Fruit fly (Drosophila melanogaster) whole organism, embryonic: ENCODE measurements around the gene CG14286.
A peak's percentile ranks its signal among the peaks of the same experiment; 100 is the strongest.

Source experiments
- CG10543 ChIP-seq: fragments of 200-800 bp; sonication (Bioruptor generic); optimal IDR thresholded peaks from 3 replicates; lab custom pipeline; 2017; ENCODE audit warnings: missing biosample characterization, mild to moderate bottlenecking, missing genetic modification characterization, moderate library complexity
- CG11696 ChIP-seq: fragments of 200-800 bp; sonication (Bioruptor generic); IDR thresholded peaks from 2 replicates; pipeline ENCODE4 v1.3.6; 2022; ENCODE audit warnings: missing biosample characterization, missing genetic modification characterization
- CG12219 ChIP-seq: fragments of 200-800 bp; sonication (Bioruptor generic); optimal IDR thresholded peaks from 3 replicates; lab custom pipeline; 2018; ENCODE audit warnings: missing biosample characterization, mild to moderate bottlenecking, missing genetic modification characterization
- CG13287 ChIP-seq: fragments of 200-800 bp; sonication (Bioruptor generic); IDR thresholded peaks from 2 replicates; pipeline ENCODE4 v1.3.6; 2022; ENCODE audit warnings: missing biosample characterization, missing genetic modification characterization; ENCODE audit not compliant: partially characterized antibody
- CG13296 ChIP-seq: fragments of 200-800 bp; sonication (Bioruptor generic); optimal IDR thresholded peaks from 3 replicates; lab custom pipeline; 2018; ENCODE audit warnings: missing biosample characterization, mild to moderate bottlenecking, missing genetic modification characterization
- CG14014 ChIP-seq: fragments of 200-800 bp; sonication (Bioruptor generic); IDR thresholded peaks from 2 replicates; pipeline ENCODE4 v1.3.6; 2022; ENCODE audit warnings: missing biosample characterization, missing genetic modification characterization
- CG15601 ChIP-seq: fragments of 200-800 bp; sonication (Bioruptor generic); optimal IDR thresholded peaks from 3 replicates; lab custom pipeline; 2019; ENCODE audit warnings: missing biosample characterization, mild to moderate bottlenecking, missing genetic modification characterization, moderate library complexity
- CG17912 ChIP-seq: fragments of 200-800 bp; sonication (Bioruptor generic); optimal IDR thresholded peaks from 2 replicates; lab custom pipeline; 2018; ENCODE audit warnings: missing biosample characterization, mild to moderate bottlenecking, missing genetic modification characterization
- CG18599 ChIP-seq: fragments of 200-800 bp; sonication (Bioruptor generic); optimal IDR thresholded peaks from 3 replicates; lab custom pipeline; 2017; ENCODE audit warnings: missing biosample characterization, missing genetic modification characterization, mild to moderate bottlenecking, moderate library complexity, missing genetic modification reagents
- CG18764 ChIP-seq: fragments of 200-800 bp; sonication (Bioruptor generic); optimal IDR thresholded peaks from 3 replicates; lab custom pipeline; 2016; ENCODE audit warnings: missing biosample characterization, missing genetic modification characterization
- CG2875 ChIP-seq: fragments of 200-800 bp; sonication (Bioruptor generic); optimal IDR thresholded peaks from 2 replicates; lab custom pipeline; 2017; ENCODE audit warnings: missing biosample characterization, mild to moderate bottlenecking, missing genetic modification characterization, missing genetic modification reagents
- CG31441 ChIP-seq: fragments of 200-800 bp; sonication (Bioruptor generic); IDR thresholded peaks from 2 replicates; pipeline ENCODE4 v1.3.6; 2022; ENCODE audit warnings: missing biosample characterization, missing genetic modification characterization
- CG4328 ChIP-seq: fragments of 200-800 bp; sonication (Bioruptor generic); optimal IDR thresholded peaks from 3 replicates; lab custom pipeline; 2017; ENCODE audit warnings: missing biosample characterization, missing genetic modification reagents, missing genetic modification characterization
- CG4617 ChIP-seq: fragments of 200-800 bp; sonication (Bioruptor generic); optimal IDR thresholded peaks from 3 replicates; lab custom pipeline; 2016; ENCODE audit warnings: missing biosample characterization, missing genetic modification characterization, borderline replicate concordance
- CG7372 ChIP-seq: fragments of 200-800 bp; sonication (Bioruptor generic); IDR thresholded peaks from 2 replicates; pipeline ENCODE4 v1.3.6; 2022; ENCODE audit warnings: missing biosample characterization, missing genetic modification characterization
- CG7556 ChIP-seq: fragments of 200-800 bp; sonication (Bioruptor generic); optimal IDR thresholded peaks from 2 replicates; lab custom pipeline; 2017; ENCODE audit warnings: missing biosample characterization, mild to moderate bottlenecking, missing genetic modification characterization
- CG7839 ChIP-seq: fragments of 200-800 bp; sonication (Bioruptor generic); optimal IDR thresholded peaks from 3 replicates; lab custom pipeline; 2018; ENCODE audit warnings: missing biosample characterization, mild to moderate bottlenecking, missing genetic modification characterization, moderate library complexity
- CG7987 ChIP-seq: fragments of 200-800 bp; sonication (Bioruptor generic); optimal IDR thresholded peaks from 2 replicates; lab custom pipeline; 2018; ENCODE audit warnings: missing biosample characterization, mild to moderate bottlenecking, missing genetic modification characterization, moderate library complexity
- D ChIP-seq, 2 experiments: fragments of 200-800 bp in 1 of 2; fragments of >200 bp in 1 of 2; sonication (Bioruptor generic) in 1 of 2; optimal IDR thresholded peaks; 2 replicates in 1 of 2; 3 replicates in 1 of 2; lab custom pipeline; 2017; ENCODE audit warnings: mild to moderate bottlenecking in 1 of 2, missing biosample characterization in 1 of 2, missing genetic modification characterization in 1 of 2, missing genetic modification reagents in 1 of 2
- D19B ChIP-seq: fragments of 200-800 bp; sonication (Bioruptor generic); optimal IDR thresholded peaks from 2 replicates; lab custom pipeline; 2017; ENCODE audit warnings: missing biosample characterization, mild to moderate bottlenecking, missing genetic modification characterization
- Deaf1 ChIP-seq: fragments of 200-800 bp; optimal IDR thresholded peaks from 3 replicates; lab custom pipeline; 2019; ENCODE audit warnings: missing biosample characterization, mild to moderate bottlenecking, missing genetic modification characterization, moderate library complexity
- Eip74EF ChIP-seq, 2 experiments: fragments of 200-800 bp in 1 of 2; fragments of >200 bp in 1 of 2; sonication (Bioruptor generic) in 1 of 2; optimal IDR thresholded peaks; 2 replicates each; lab custom pipeline; 2017 to 2019; ENCODE audit warnings: missing biosample characterization in 2 of 2, missing genetic modification characterization in 2 of 2, mild to moderate bottlenecking in 1 of 2, moderate library complexity in 1 of 2
- Gsc ChIP-seq: fragments of 200-800 bp; sonication (Bioruptor generic); IDR thresholded peaks from 2 replicates; pipeline ENCODE4 v1.3.6; 2022; ENCODE audit warnings: missing biosample characterization, missing genetic modification characterization
- H2.0 ChIP-seq: fragments of 200-800 bp; sonication (Bioruptor generic); IDR thresholded peaks from 2 replicates; pipeline ENCODE4 v1.3.6; 2022; ENCODE audit warnings: missing biosample characterization, missing genetic modification characterization
- Med ChIP-seq: fragments of 200-800 bp; sonication (Bioruptor generic); peaks from one replicate; lab custom pipeline; 2016; ENCODE audit warnings: missing biosample characterization, missing genetic modification characterization, mild to moderate bottlenecking, inconsistent platforms, moderate library complexity
- Oli ChIP-seq: fragments of 200-800 bp; sonication (Bioruptor generic); optimal IDR thresholded peaks from 2 replicates; lab custom pipeline; 2018; ENCODE audit warnings: missing biosample characterization, mild to moderate bottlenecking, missing genetic modification characterization, moderate library complexity
- Stat92E ChIP-seq, 3 experiments: fragments of >200 bp in 2 of 3; fragments of 200-800 bp in 1 of 3; sonication (Bioruptor generic) in 1 of 3; optimal IDR thresholded peaks; 2 replicates each; lab custom pipeline; 2017 to 2019; ENCODE audit warnings: missing biosample characterization in 3 of 3, missing genetic modification characterization in 3 of 3, mild to moderate bottlenecking in 1 of 3, moderate library complexity in 1 of 3
- Vsx1 ChIP-seq: fragments of 200-800 bp; sonication (Bioruptor generic); optimal IDR thresholded peaks from 2 replicates; lab custom pipeline; 2017; ENCODE audit warnings: missing biosample characterization, mild to moderate bottlenecking, missing genetic modification characterization, missing genetic modification reagents
- Xbp1 ChIP-seq: fragments of 200-800 bp; sonication (Bioruptor generic); optimal IDR thresholded peaks from 3 replicates; lab custom pipeline; 2016; ENCODE audit warnings: missing biosample characterization, mild to moderate bottlenecking, missing genetic modification characterization
- br ChIP-seq: fragments of >200 bp; optimal IDR thresholded peaks from 2 replicates; lab custom pipeline; 2017
- cwo ChIP-seq: fragments of 200-800 bp; sonication (Bioruptor generic); optimal IDR thresholded peaks from 3 replicates; lab custom pipeline; 2017; ENCODE audit warnings: missing biosample characterization, missing genetic modification characterization, mild to moderate bottlenecking, moderate library complexity, missing genetic modification reagents
- dmrt11E ChIP-seq: fragments of 200-800 bp; sonication (Bioruptor generic); optimal IDR thresholded peaks from 3 replicates; lab custom pipeline; 2018; ENCODE audit warnings: missing biosample characterization, mild to moderate bottlenecking, missing genetic modification characterization, moderate library complexity
- eyg ChIP-seq: fragments of 200-800 bp; sonication (Bioruptor generic); optimal IDR thresholded peaks from 3 replicates; lab custom pipeline; 2016; ENCODE audit warnings: missing biosample characterization, missing genetic modification characterization
- gt ChIP-seq: fragments of 200-800 bp; sonication (Bioruptor generic); IDR thresholded peaks from 2 replicates; pipeline ENCODE4 v1.3.6; 2022; ENCODE audit warnings: missing biosample characterization, missing genetic modification characterization
- lmd ChIP-seq: fragments of 200-800 bp; sonication (Bioruptor generic); IDR thresholded peaks from 2 replicates; pipeline ENCODE4 v1.3.6; 2022; ENCODE audit warnings: missing biosample characterization, missing genetic modification characterization
- lola ChIP-seq, 3 experiments: fragments of >200 bp in 2 of 3; fragments of 200-800 bp in 1 of 3; sonication (Bioruptor generic) in 1 of 3; optimal IDR thresholded peaks; 2 replicates each; lab custom pipeline; 2017 to 2019; ENCODE audit warnings: missing biosample characterization in 3 of 3, missing genetic modification characterization in 3 of 3, mild to moderate bottlenecking in 1 of 3, moderate library complexity in 1 of 3
- nau ChIP-seq: fragments of 200-800 bp; sonication (Bioruptor generic); optimal IDR thresholded peaks from 3 replicates; lab custom pipeline; 2017; ENCODE audit warnings: missing biosample characterization, mild to moderate bottlenecking, missing genetic modification characterization, missing genetic modification reagents
- nmo ChIP-seq: fragments of 200-800 bp; sonication (Bioruptor generic); optimal IDR thresholded peaks from 2 replicates; lab custom pipeline; 2018; ENCODE audit warnings: missing biosample characterization, mild to moderate bottlenecking, missing genetic modification characterization, moderate library complexity
- onecut ChIP-seq: fragments of 200-800 bp; sonication (Bioruptor generic); IDR thresholded peaks from 2 replicates; pipeline ENCODE4 v1.3.6; 2022; ENCODE audit warnings: missing biosample characterization, missing genetic modification characterization
- peb ChIP-seq: fragments of 200-800 bp; sonication (Bioruptor generic); IDR thresholded peaks from 2 replicates; pipeline ENCODE4 v1.3.6; 2022; ENCODE audit warnings: missing biosample characterization, missing genetic modification characterization
- psq ChIP-seq: fragments of 200-800 bp; sonication (Bioruptor generic); optimal IDR thresholded peaks from 2 replicates; lab custom pipeline; 2017; ENCODE audit warnings: missing biosample characterization, missing genetic modification characterization
- pzg ChIP-seq: fragments of 200-800 bp; sonication (Bioruptor generic); optimal IDR thresholded peaks from 3 replicates; lab custom pipeline; 2018; ENCODE audit warnings: missing biosample characterization, mild to moderate bottlenecking, missing genetic modification characterization, moderate library complexity
- scrt ChIP-seq: fragments of 200-800 bp; sonication (Bioruptor generic); optimal IDR thresholded peaks from 2 replicates; lab custom pipeline; 2018; ENCODE audit warnings: missing biosample characterization, mild to moderate bottlenecking, missing genetic modification characterization, moderate library complexity
- slbo ChIP-seq: fragments of 200-800 bp; sonication (Bioruptor generic); IDR thresholded peaks from 2 replicates; pipeline ENCODE4 v1.3.6; 2022; ENCODE audit warnings: missing biosample characterization, missing genetic modification characterization
- tin ChIP-seq: fragments of 200-800 bp; sonication (Bioruptor generic); optimal IDR thresholded peaks from 3 replicates; lab custom pipeline; 2016; ENCODE audit warnings: missing biosample characterization, missing genetic modification characterization
- tll ChIP-seq, 2 experiments: fragments of 200-800 bp in 1 of 2; fragments of >200 bp in 1 of 2; sonication (Bioruptor generic) in 1 of 2; optimal IDR thresholded peaks; 2 replicates each; lab custom pipeline; 2017 to 2019; ENCODE audit warnings: missing biosample characterization in 2 of 2, missing genetic modification characterization in 2 of 2, mild to moderate bottlenecking in 1 of 2, moderate library complexity in 1 of 2
- trh ChIP-seq: fragments of 200-800 bp; sonication (Bioruptor generic); optimal IDR thresholded peaks from 2 replicates; lab custom pipeline; 2016; ENCODE audit warnings: missing biosample characterization, missing genetic modification characterization
- unpg ChIP-seq: fragments of 200-800 bp; sonication (Bioruptor generic); optimal IDR thresholded peaks from 3 replicates; lab custom pipeline; 2018; ENCODE audit warnings: missing biosample characterization, mild to moderate bottlenecking, missing genetic modification characterization, moderate library complexity

The CG14286 gene

DNA sequence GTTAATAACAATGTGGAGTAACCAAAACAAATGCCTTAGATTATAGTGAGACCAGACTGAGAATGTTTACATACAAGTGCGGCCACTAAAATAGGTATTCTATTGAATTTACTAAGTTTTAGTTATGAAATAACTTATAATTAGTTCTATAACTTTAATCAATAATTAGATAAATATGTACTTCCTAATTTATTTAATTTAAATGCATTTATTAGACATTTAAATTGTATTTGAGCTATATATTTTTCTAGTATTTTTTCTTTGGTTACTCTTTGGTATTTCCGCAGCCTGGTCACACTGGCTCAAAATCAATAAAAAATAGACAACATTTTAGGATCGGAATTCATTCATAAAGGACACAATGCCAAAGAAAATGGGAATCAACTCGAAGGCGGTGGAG, 7.3 kb downstream of the CG14286 start, which contains the start of the genes Prp18 and CG6013 (continued):
- no peak for TF ChIP-seq br (lab: Kevin White, UChicago)
- no peak for TF ChIP-seq CG14014
- TF ChIP-seq CG11696 (GFP tag; lab: Robert Waterston, UW): peak; percentile 97
- TF ChIP-seq tin (GFP tag; lab: Kevin White, UChicago): peak; percentile 46
- no peak for TF ChIP-seq CG7987
- TF ChIP-seq CG13287: peak; percentile 23; the same call in 1 of the 2 replicates
- TF ChIP-seq eyg (GFP tag; lab: Kevin White, UChicago): no peak
- no peak for TF ChIP-seq CG12219 (GFP tag; lab: Kevin White, UChicago)
- peak; percentile 47 for TF ChIP-seq CG13296 (GFP tag; lab: Kevin White, UChicago)
- no peak for TF ChIP-seq Gsc (GFP tag; lab: Robert Waterston, UW)
- peak; percentile 58 for TF ChIP-seq unpg (GFP tag; lab: Kevin White, UChicago)
- TF ChIP-seq H2.0 (GFP tag; lab: Robert Waterston, UW): no peak
- TF ChIP-seq trh (GFP tag; lab: Kevin White, UChicago): no peak
- TF ChIP-seq tll (GFP tag; optimal IDR thresholded peaks at IDR 0.05; lab: Kevin White, UChicago): peak in 1 of 2 experiments; percentile 22
- TF ChIP-seq CG31441 (GFP tag; lab: Robert Waterston, UW): peak; percentile 75
- peak; percentile 75 for TF ChIP-seq CG7839 (tag; lab: Kevin White, UChicago)
- TF ChIP-seq lola (GFP tag; optimal IDR thresholded peaks at IDR 0.05; lab: Kevin White, UChicago): peak in 1 of 3 experiments; percentile 74
- TF ChIP-seq peb (GFP tag; lab: Robert Waterston, UW): no peak
- TF ChIP-seq pzg (GFP tag; lab: Kevin White, UChicago): peak; percentile 39
- peak in 1 of 2 experiments; percentile 9 for TF ChIP-seq Eip74EF (GFP tag; optimal IDR thresholded peaks at IDR 0.05; lab: Kevin White, UChicago)
- TF ChIP-seq onecut: peak; percentile 95
- TF ChIP-seq lmd (GFP tag; lab: Robert Waterston, UW): peak; percentile 36; the same call in 1 of the 2 replicates
- peak; percentile 14 for TF ChIP-seq cwo (GFP tag; lab: Kevin White, UChicago)
- no peak for TF ChIP-seq D19B (GFP tag; lab: Kevin White, UChicago)
- TF ChIP-seq nmo (GFP tag; lab: Kevin White, UChicago): peak; percentile 86
- peak; percentile 62 for TF ChIP-seq slbo (GFP tag; lab: Robert Waterston, UW)
- peak; percentile 69 for TF ChIP-seq dmrt11E
- peak; percentile 75 for TF ChIP-seq CG15601
- peak; percentile 15 for TF ChIP-seq scrt (GFP tag; lab: Kevin White, UChicago)
- no peak for TF ChIP-seq D (optimal IDR thresholded peaks at IDR 0.05; lab: Kevin White, UChicago)
- peak; percentile 7 for TF ChIP-seq D (GFP tag; optimal IDR thresholded peaks at IDR 0.05; lab: Kevin White, UChicago)
- TF ChIP-seq CG10543 (GFP tag; lab: Kevin White, UChicago): peak; percentile 23
- TF ChIP-seq CG4328 (GFP tag; lab: Kevin White, UChicago): peak; percentile 58
- TF ChIP-seq Vsx1 (GFP tag; lab: Kevin White, UChicago): no peak
- no peak for TF ChIP-seq gt (GFP tag; lab: Robert Waterston, UW)
- TF ChIP-seq psq (GFP tag; lab: Kevin White, UChicago): peak; percentile 0
- TF ChIP-seq CG7556 (GFP tag; lab: Kevin White, UChicago): peak; percentile 52
- TF ChIP-seq CG18764 (GFP tag; lab: Kevin White, UChicago): peak; percentile 30
- TF ChIP-seq CG18599 (GFP tag; lab: Kevin White, UChicago): peak; percentile 54
- TF ChIP-seq CG7372 (GFP tag; lab: Robert Waterston, UW): no peak
- TF ChIP-seq Stat92E (GFP tag; optimal IDR thresholded peaks at IDR 0.05; lab: Kevin White, UChicago): peak in 1 of 3 experiments; percentile 40
- peak; percentile 57 for TF ChIP-seq Med (GFP tag; lab: Kevin White, UChicago)
- TF ChIP-seq CG17912 (GFP tag; lab: Kevin White, UChicago): no peak
- TF ChIP-seq CG4617 (GFP tag; lab: Kevin White, UChicago): peak; percentile 89
- no peak for TF ChIP-seq CG2875 (GFP tag; lab: Kevin White, UChicago)
- no peak for TF ChIP-seq nau (GFP tag; lab: Kevin White, UChicago)
- TF ChIP-seq Oli (tag; lab: Kevin White, UChicago): peak; percentile 25
- TF ChIP-seq Xbp1 (GFP tag; lab: Kevin White, UChicago): peak; percentile 63
- peak; percentile 38 for TF ChIP-seq Deaf1
